Fruit fly (Drosophila melanogaster): Measurements from ENCODE around the gene CG31219.

DNA sequence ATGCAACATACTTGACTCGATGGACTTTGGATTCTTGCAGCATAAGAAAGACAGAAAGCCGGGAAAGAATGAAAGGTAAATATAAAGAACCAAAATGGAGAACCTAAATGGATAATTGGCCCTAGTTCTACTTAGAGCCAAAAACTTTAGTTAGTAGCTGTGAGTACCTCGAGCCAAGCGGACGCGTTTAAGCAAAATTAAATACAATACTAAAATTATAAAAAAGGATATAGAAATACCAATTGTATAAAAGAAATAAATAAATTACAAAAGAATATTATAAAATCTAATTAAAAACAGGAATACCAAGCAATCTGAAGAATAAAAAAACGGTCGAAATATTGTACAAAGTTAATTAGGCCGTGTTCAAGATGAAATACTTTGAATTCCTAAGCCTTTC, 16.2 kb upstream of the CG31219 start, which contains the start of gene CG34138:
- TF ChIP-seq h (optimal IDR thresholded peaks at IDR 0.05): no peak
- TF ChIP-seq ttk (optimal IDR thresholded peaks at IDR 0.05): no peak
- no peak for TF ChIP-seq insv (optimal IDR thresholded peaks at IDR 0.05)
